Worm (Caenorhabditis elegans) whole organism, late embryonic: Measurements from ENCODE around the gene dpy-1.

Experiments used
- ceh-31 ChIP-seq: sonication (generic microtip); optimal IDR thresholded peaks from 2 replicates; lab custom pipeline; 2016; ENCODE audit warnings: missing genetic modification characterization, missing compliant biosample characterization
- ceh-9 ChIP-seq: sonication (generic microtip); optimal IDR thresholded peaks from 2 replicates; lab custom pipeline; 2016; ENCODE audit warnings: mild to moderate bottlenecking, missing genetic modification characterization, inconsistent platforms, missing compliant biosample characterization
- che-1 ChIP-seq: sonication (generic microtip); optimal IDR thresholded peaks from 2 replicates; lab custom pipeline; 2016; ENCODE audit warnings: mild to moderate bottlenecking, missing genetic modification characterization, missing compliant biosample characterization
- elt-2 ChIP-seq: sonication (generic microtip); optimal IDR thresholded peaks from 2 replicates; lab custom pipeline; 2016; ENCODE audit warnings: missing genetic modification reagents, missing genetic modification characterization, missing compliant biosample characterization
- ets-4 ChIP-seq: sonication (generic microtip); optimal IDR thresholded peaks from 2 replicates; lab custom pipeline; 2016; ENCODE audit warnings: missing genetic modification characterization, missing compliant biosample characterization
- fkh-6 ChIP-seq: sonication (generic microtip); optimal IDR thresholded peaks from 2 replicates; lab custom pipeline; 2016; ENCODE audit warnings: missing genetic modification characterization, missing compliant biosample characterization
- hlh-6 ChIP-seq: sonication (generic microtip); optimal IDR thresholded peaks from 2 replicates; lab custom pipeline; 2016; ENCODE audit warnings: missing genotype, missing genetic modification characterization, missing compliant biosample characterization
- lim-6 ChIP-seq: sonication (generic microtip); optimal IDR thresholded peaks from 2 replicates; lab custom pipeline; 2016; ENCODE audit warnings: missing genetic modification characterization, missing compliant biosample characterization
- pqm-1 ChIP-seq: sonication (generic microtip); optimal IDR thresholded peaks from 2 replicates; lab custom pipeline; 2016; ENCODE audit warnings: missing genetic modification characterization, missing compliant biosample characterization
- rnt-1 ChIP-seq: sonication (generic microtip); optimal IDR thresholded peaks from 2 replicates; lab custom pipeline; 2016; ENCODE audit warnings: missing genetic modification characterization, missing compliant biosample characterization
- sox-4 ChIP-seq: sonication (generic microtip); optimal IDR thresholded peaks from 2 replicates; lab custom pipeline; 2017; ENCODE audit warnings: mild to moderate bottlenecking, missing genetic modification characterization, inconsistent platforms, missing compliant biosample characterization
- tbx-2 ChIP-seq: sonication (generic microtip); optimal IDR thresholded peaks from 2 replicates; lab custom pipeline; 2016; ENCODE audit warnings: missing genetic modification characterization, missing compliant biosample characterization
- unc-3 ChIP-seq, 2 experiments: fragments of 200-800 bp in 1 of 2; sonication (Bioruptor generic) in 1 of 2; sonication (generic microtip) in 1 of 2; conservative IDR thresholded peaks in 1 of 2; optimal IDR thresholded peaks in 1 of 2; 2 replicates each; pipeline versions ENCODE4 v1.3.6 to Lab custom; 2016 to 2022; ENCODE audit warnings: missing compliant biosample characterization in 2 of 2, missing genetic modification characterization in 2 of 2, missing genetic modification reagents in 1 of 2

ce11 chrIII:2006937-2007336 lies 40.9 kb downstream of the dpy-1 start:
- TF ChIP-seq pqm-1 (tag; lab: Kevin White, UChicago) = no peak
- no peak for TF ChIP-seq ceh-9 (tag; lab: Kevin White, UChicago)
- no peak for TF ChIP-seq ceh-31 (tag; lab: Kevin White, UChicago)
- no peak for TF ChIP-seq elt-2 (tag; lab: Kevin White, UChicago)
- no peak for TF ChIP-seq che-1 (tag; lab: Kevin White, UChicago)
- no peak for TF ChIP-seq lim-6 (tag; lab: Kevin White, UChicago)
- no peak for TF ChIP-seq rnt-1 (tag; lab: Kevin White, UChicago)
- TF ChIP-seq hlh-6 = no peak
- TF ChIP-seq ets-4 = no peak
- TF ChIP-seq sox-4 (tag; lab: Kevin White, UChicago) = no peak
- TF ChIP-seq unc-3 (GFP tag; conservative IDR thresholded peaks at IDR 0.05; lab: Robert Waterston, UW) = no peak
- TF ChIP-seq unc-3 (tag; optimal IDR thresholded peaks at IDR 0.05; lab: Kevin White, UChicago) = no peak
- TF ChIP-seq tbx-2 (tag; lab: Kevin White, UChicago) = no peak
- no peak for TF ChIP-seq fkh-6
